Worm (Caenorhabditis elegans): ENCODE results near the gene xpb-1.
A peak's percentile ranks its signal among the peaks of the same experiment; 100 is the strongest.

- TF ChIP-seq skn-1 (tag; optimal IDR thresholded peaks at IDR 0.05) (no peak), dmd-9 (GFP tag; IDR thresholded peaks at IDR 0.05) (no peak), sdz-12 (GFP tag; optimal IDR thresholded peaks at IDR 0.05) (no peak), set-16 (GFP tag; IDR thresholded peaks at IDR 0.05) (peak; percentile 59), nhr-28 (tag; optimal IDR thresholded peaks at IDR 0.05) (no peak), pqm-1 (tag; optimal IDR thresholded peaks at IDR 0.05) (no peak), aly-2 (tag; optimal IDR thresholded peaks at IDR 0.05) (no peak), nhr-237 (tag; optimal IDR thresholded peaks at IDR 0.05) (no peak), snpc-4 (tag; optimal IDR thresholded peaks at IDR 0.05) (no peak), mdl-1 (tag; optimal IDR thresholded peaks at IDR 0.05) (no peak), unc-39 (tag; optimal IDR thresholded peaks at IDR 0.05) (no peak), lsy-2 (tag; optimal IDR thresholded peaks at IDR 0.05) (no peak), lin-38 (GFP tag; IDR thresholded peaks at IDR 0.05) (no peak)
Observed at ce11 chrIII:11559677-11560076, 33.2 kb downstream of the xpb-1 start.
